Worm (Caenorhabditis elegans) whole organism, late embryonic: Measurements from ENCODE around the gene Y46G5A.20.

Experiments
- C38D4.7 ChIP-seq: fragments of 200-800 bp; sonication (Bioruptor generic); optimal IDR thresholded peaks from 2 replicates; lab custom pipeline; 2018; ENCODE audit warnings: mild to moderate bottlenecking, missing genetic modification characterization, moderate library complexity, missing compliant biosample characterization
- K02D7.2 ChIP-seq: sonication (generic microtip); optimal IDR thresholded peaks from 2 replicates; lab custom pipeline; 2017; ENCODE audit warnings: mild to moderate bottlenecking, missing genetic modification characterization, missing compliant biosample characterization
- K09A11.1 ChIP-seq: sonication (generic microtip); optimal IDR thresholded peaks from 2 replicates; lab custom pipeline; 2017; ENCODE audit warnings: antibody characterized with exemption, mild to moderate bottlenecking, missing genetic modification characterization, missing compliant biosample characterization; ENCODE audit not compliant: insufficient read depth
- T23F11.4 ChIP-seq: fragments of 200-800 bp; sonication (Bioruptor generic); optimal IDR thresholded peaks from 2 replicates; lab custom pipeline; 2018; ENCODE audit warnings: mild to moderate bottlenecking, missing genetic modification characterization, missing compliant biosample characterization
- ahr-1 ChIP-seq: sonication (generic microtip); optimal IDR thresholded peaks from 2 replicates; lab custom pipeline; 2016; ENCODE audit warnings: missing genetic modification characterization, missing compliant biosample characterization
- ama-1 ChIP-seq: fragments of 150-350 bp; optimal IDR thresholded peaks from 2 replicates; lab custom pipeline; 2014
- ceh-14 ChIP-seq: sonication (generic microtip); optimal IDR thresholded peaks from 2 replicates; lab custom pipeline; 2016; ENCODE audit warnings: missing genotype, missing genetic modification characterization, missing compliant biosample characterization
- ceh-19 ChIP-seq: fragments of 200-800 bp; sonication (Bioruptor generic); optimal IDR thresholded peaks from 2 replicates; lab custom pipeline; 2018; ENCODE audit warnings: mild to moderate bottlenecking, missing genetic modification characterization, missing compliant biosample characterization
- ceh-2 ChIP-seq: sonication (generic microtip); optimal IDR thresholded peaks from 2 replicates; lab custom pipeline; 2016; ENCODE audit warnings: missing genotype, missing genetic modification characterization, missing compliant biosample characterization
- ceh-22 ChIP-seq: sonication (generic microtip); optimal IDR thresholded peaks from 2 replicates; lab custom pipeline; 2017; ENCODE audit warnings: missing biosample characterization, missing genetic modification characterization
- ceh-24 ChIP-seq: sonication (generic microtip); optimal IDR thresholded peaks from 2 replicates; lab custom pipeline; 2016; ENCODE audit warnings: mild to moderate bottlenecking, missing genetic modification characterization, missing compliant biosample characterization
- ceh-30 ChIP-seq: fragments of 150-350 bp; optimal IDR thresholded peaks from 2 replicates; lab custom pipeline; 2014; ENCODE audit warnings: missing biosample characterization, missing genetic modification characterization
- ceh-45 ChIP-seq: fragments of 200-800 bp; sonication (Bioruptor generic); IDR thresholded peaks from 2 replicates; pipeline ENCODE4 v1.3.6; 2022; ENCODE audit warnings: missing genetic modification reagents, missing genetic modification characterization, missing compliant biosample characterization
- ceh-48 ChIP-seq: sonication (generic microtip); optimal IDR thresholded peaks from 2 replicates; lab custom pipeline; 2016; ENCODE audit warnings: missing genetic modification characterization, inconsistent platforms, missing compliant biosample characterization
- ceh-9 ChIP-seq: sonication (generic microtip); optimal IDR thresholded peaks from 2 replicates; lab custom pipeline; 2016; ENCODE audit warnings: mild to moderate bottlenecking, missing genetic modification characterization, inconsistent platforms, missing compliant biosample characterization
- dmd-4 ChIP-seq: sonication (generic microtip); optimal IDR thresholded peaks from 2 replicates; lab custom pipeline; 2016; ENCODE audit warnings: borderline replicate concordance, missing genetic modification characterization, missing compliant biosample characterization
- dve-1 ChIP-seq: sonication (generic microtip); optimal IDR thresholded peaks from 2 replicates; lab custom pipeline; 2017; ENCODE audit warnings: antibody characterized with exemption, mild to moderate bottlenecking, missing genetic modification characterization, missing compliant biosample characterization
- elt-2 ChIP-seq: sonication (generic microtip); optimal IDR thresholded peaks from 2 replicates; lab custom pipeline; 2016; ENCODE audit warnings: missing genetic modification reagents, missing genetic modification characterization, missing compliant biosample characterization
- elt-4 ChIP-seq: sonication (generic microtip); optimal IDR thresholded peaks from 2 replicates; lab custom pipeline; 2016; ENCODE audit warnings: missing genetic modification characterization, missing compliant biosample characterization
- ets-4 ChIP-seq: sonication (generic microtip); optimal IDR thresholded peaks from 2 replicates; lab custom pipeline; 2016; ENCODE audit warnings: missing genetic modification characterization, missing compliant biosample characterization
- gmeb-2 ChIP-seq: sonication (generic microtip); optimal IDR thresholded peaks from 2 replicates; lab custom pipeline; 2016; ENCODE audit warnings: missing genetic modification characterization, inconsistent platforms, missing compliant biosample characterization
- hlh-15 ChIP-seq: sonication (generic microtip); optimal IDR thresholded peaks from 2 replicates; lab custom pipeline; 2016; ENCODE audit warnings: missing genetic modification characterization, missing compliant biosample characterization
- hlh-30 ChIP-seq: sonication (generic microtip); optimal IDR thresholded peaks from 2 replicates; lab custom pipeline; 2017; ENCODE audit warnings: antibody characterized with exemption, missing genetic modification characterization, missing compliant biosample characterization; ENCODE audit not compliant: insufficient read depth
- nfya-1 ChIP-seq: sonication (generic microtip); optimal IDR thresholded peaks from 2 replicates; lab custom pipeline; 2017; ENCODE audit warnings: missing genetic modification characterization, mild to moderate bottlenecking, missing compliant biosample characterization, antibody characterized with exemption, moderate library complexity
- nhr-11 ChIP-seq: fragments of 150-350 bp; optimal IDR thresholded peaks from 2 replicates; lab custom pipeline; 2014; ENCODE audit warnings: missing biosample characterization, missing genetic modification characterization
- nhr-232 ChIP-seq: sonication (generic microtip); optimal IDR thresholded peaks from 2 replicates; lab custom pipeline; 2016; ENCODE audit warnings: missing genetic modification characterization, missing compliant biosample characterization
- pag-3 ChIP-seq: sonication (generic microtip); optimal IDR thresholded peaks from 2 replicates; lab custom pipeline; 2016; ENCODE audit warnings: missing compliant biosample characterization, missing genetic modification characterization, borderline replicate concordance
- pat-9 ChIP-seq: fragments of 200-800 bp; sonication (Bioruptor generic); optimal IDR thresholded peaks from 2 replicates; lab custom pipeline; 2018; ENCODE audit warnings: mild to moderate bottlenecking, missing genetic modification characterization, moderate library complexity, missing compliant biosample characterization
- pax-1 ChIP-seq: fragments of 150-350 bp; optimal IDR thresholded peaks from 2 replicates; lab custom pipeline; 2014; ENCODE audit warnings: missing biosample characterization, missing genetic modification characterization
- pha-2 ChIP-seq: sonication (generic microtip); optimal IDR thresholded peaks from 2 replicates; lab custom pipeline; 2017; ENCODE audit warnings: mild to moderate bottlenecking, missing genetic modification characterization, missing compliant biosample characterization
- pha-4 ChIP-seq: fragments of 150-350 bp; optimal IDR thresholded peaks from 2 replicates; lab custom pipeline; 2018; ENCODE audit warnings: missing biosample characterization, missing genetic modification reagents, missing genetic modification characterization
- pqm-1 ChIP-seq: sonication (generic microtip); optimal IDR thresholded peaks from 2 replicates; lab custom pipeline; 2016; ENCODE audit warnings: missing genetic modification characterization, missing compliant biosample characterization
- pros-1 ChIP-seq: fragments of 150-350 bp; optimal IDR thresholded peaks from 2 replicates; lab custom pipeline; 2014; ENCODE audit warnings: missing biosample characterization, missing genetic modification reagents, missing genetic modification characterization
- ref-2 ChIP-seq: sonication (generic microtip); optimal IDR thresholded peaks from 2 replicates; lab custom pipeline; 2016; ENCODE audit warnings: missing genetic modification characterization, missing compliant biosample characterization
- rnt-1 ChIP-seq: sonication (generic microtip); optimal IDR thresholded peaks from 2 replicates; lab custom pipeline; 2016; ENCODE audit warnings: missing genetic modification characterization, missing compliant biosample characterization
- sdc-2 ChIP-seq: sonication (generic microtip); optimal IDR thresholded peaks from 2 replicates; lab custom pipeline; 2016; ENCODE audit warnings: missing genotype, missing genetic modification characterization, missing compliant biosample characterization
- sox-2 ChIP-seq: fragments of 200-800 bp; sonication (Bioruptor generic); IDR thresholded peaks from 2 replicates; pipeline ENCODE4 v1.3.6; 2022; ENCODE audit warnings: missing genetic modification reagents, missing genetic modification characterization, missing compliant biosample characterization
- sox-4 ChIP-seq: sonication (generic microtip); optimal IDR thresholded peaks from 2 replicates; lab custom pipeline; 2017; ENCODE audit warnings: mild to moderate bottlenecking, missing genetic modification characterization, inconsistent platforms, missing compliant biosample characterization
- syd-9 ChIP-seq: sonication (generic microtip); optimal IDR thresholded peaks from 2 replicates; lab custom pipeline; 2016; ENCODE audit warnings: mild to moderate bottlenecking, missing genetic modification characterization, moderate library complexity, missing compliant biosample characterization
- ttx-3 ChIP-seq: sonication (generic microtip); optimal IDR thresholded peaks from 2 replicates; lab custom pipeline; 2016; ENCODE audit warnings: missing genetic modification reagents, missing genetic modification characterization, missing compliant biosample characterization
- unc-3 ChIP-seq, 2 experiments: fragments of 200-800 bp in 1 of 2; sonication (Bioruptor generic) in 1 of 2; sonication (generic microtip) in 1 of 2; conservative IDR thresholded peaks in 1 of 2; optimal IDR thresholded peaks in 1 of 2; 2 replicates each; pipeline versions ENCODE4 v1.3.6 to Lab custom; 2016 to 2022; ENCODE audit warnings: missing compliant biosample characterization in 2 of 2, missing genetic modification characterization in 2 of 2, missing genetic modification reagents in 1 of 2
- unc-42 ChIP-seq: sonication (generic microtip); optimal IDR thresholded peaks from 2 replicates; lab custom pipeline; 2016; ENCODE audit warnings: missing genotype, missing genetic modification characterization, missing compliant biosample characterization
- unc-55 ChIP-seq: sonication (generic microtip); optimal IDR thresholded peaks from 2 replicates; lab custom pipeline; 2017; ENCODE audit warnings: missing biosample characterization, missing genetic modification reagents, missing genetic modification characterization
- unc-86 ChIP-seq: sonication (generic microtip); optimal IDR thresholded peaks from 2 replicates; lab custom pipeline; 2016; ENCODE audit warnings: missing genetic modification characterization, missing compliant biosample characterization
- zip-5 ChIP-seq: sonication (generic microtip); optimal IDR thresholded peaks from 2 replicates; lab custom pipeline; 2016; ENCODE audit warnings: missing genetic modification characterization, missing compliant biosample characterization
- ztf-16 ChIP-seq: sonication (generic microtip); optimal IDR thresholded peaks from 2 replicates; lab custom pipeline; 2017; ENCODE audit warnings: missing genetic modification characterization, missing compliant biosample characterization

Gene Y46G5A.20

DNA sequence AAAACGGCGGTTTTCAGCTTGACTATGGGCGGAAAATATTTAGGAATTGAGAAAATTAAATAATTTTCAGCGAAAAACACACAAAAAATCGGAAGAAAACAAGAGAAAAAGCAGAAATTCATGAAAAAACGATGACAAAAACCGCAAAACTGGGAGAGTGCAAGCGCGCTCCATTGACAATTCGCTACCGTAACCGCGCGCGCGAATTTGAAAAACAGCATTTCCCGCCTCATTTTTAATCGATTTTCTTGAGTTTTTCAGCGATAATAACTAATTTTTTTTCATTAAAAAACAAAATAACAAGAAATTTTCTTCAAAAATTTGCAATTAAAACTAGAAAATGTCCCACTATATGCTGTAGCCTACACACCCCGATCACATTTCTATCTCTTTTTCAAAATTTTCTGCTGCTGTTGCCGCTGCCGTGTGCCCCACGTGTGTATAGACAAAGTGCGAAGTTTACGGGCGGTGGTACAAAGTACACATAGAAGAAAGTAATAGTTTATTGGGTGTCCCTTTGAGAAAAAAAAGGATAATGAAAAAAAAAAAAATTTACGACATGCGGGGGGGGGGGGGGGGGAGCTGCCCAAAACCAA, 10.8 kb upstream of the Y46G5A.20 start:
- TF ChIP-seq nfya-1 (peak; percentile 2), unc-3 (GFP tag; conservative IDR thresholded peaks at IDR 0.05; lab: Robert Waterston, UW) (no peak), unc-3 (tag; optimal IDR thresholded peaks at IDR 0.05; lab: Kevin White, UChicago) (no peak), sox-2 (GFP tag; lab: Robert Waterston, UW) (no peak), ttx-3 (tag; lab: Kevin White, UChicago) (no peak), pag-3 (no peak), elt-4 (tag; lab: Kevin White, UChicago) (no peak), ref-2 (tag; lab: Kevin White, UChicago) (no peak), ama-1 (no peak), nhr-11 (tag; lab: Kevin White, UChicago) (no peak), C38D4.7 (no peak), pax-1 (no peak), ceh-22 (tag; lab: Kevin White, UChicago) (no peak), rnt-1 (peak; percentile 24)

DNA sequence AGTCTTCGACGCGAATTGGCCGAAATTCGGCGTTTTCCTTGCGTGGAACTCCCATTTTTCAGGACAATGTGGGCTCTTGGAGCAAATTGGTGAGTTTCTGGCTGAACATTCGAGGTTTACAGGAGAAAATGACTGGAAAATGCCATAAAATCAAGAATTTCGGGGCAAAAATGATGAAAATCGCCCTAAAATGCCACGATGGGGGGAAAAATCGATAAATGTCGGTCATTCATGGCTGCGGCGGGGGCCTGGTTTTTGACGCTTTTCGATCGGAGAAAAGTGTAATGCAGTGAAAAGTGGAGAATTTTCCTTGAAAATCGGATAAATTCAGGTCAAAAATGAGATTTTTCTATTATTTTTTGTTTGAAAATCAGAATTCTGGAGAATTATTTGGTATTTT, 5.6 kb upstream of the Y46G5A.20 start, which contains the start of the genes Y46G5A.18 and Y46G5A.47:
TSS of gene Y46G5A.18 (minus strand) at position 101 of the 400 bp plus-strand sequence.
TSS of gene Y46G5A.47 (minus strand) at position 146 of the 400 bp plus-strand sequence.
- TF ChIP-seq ceh-48 (tag; lab: Kevin White, UChicago) (peak; percentile 64), ceh-14 (no peak), elt-2 (tag; lab: Kevin White, UChicago) (no peak), unc-3 (GFP tag; conservative IDR thresholded peaks at IDR 0.05; lab: Robert Waterston, UW) (no peak), unc-3 (tag; optimal IDR thresholded peaks at IDR 0.05; lab: Kevin White, UChicago) (no peak), ceh-9 (tag; lab: Kevin White, UChicago) (no peak), nhr-232 (no peak), pat-9 (tag; lab: Kevin White, UChicago) (no peak), dmd-4 (tag; lab: Kevin White, UChicago) (no peak)

DNA sequence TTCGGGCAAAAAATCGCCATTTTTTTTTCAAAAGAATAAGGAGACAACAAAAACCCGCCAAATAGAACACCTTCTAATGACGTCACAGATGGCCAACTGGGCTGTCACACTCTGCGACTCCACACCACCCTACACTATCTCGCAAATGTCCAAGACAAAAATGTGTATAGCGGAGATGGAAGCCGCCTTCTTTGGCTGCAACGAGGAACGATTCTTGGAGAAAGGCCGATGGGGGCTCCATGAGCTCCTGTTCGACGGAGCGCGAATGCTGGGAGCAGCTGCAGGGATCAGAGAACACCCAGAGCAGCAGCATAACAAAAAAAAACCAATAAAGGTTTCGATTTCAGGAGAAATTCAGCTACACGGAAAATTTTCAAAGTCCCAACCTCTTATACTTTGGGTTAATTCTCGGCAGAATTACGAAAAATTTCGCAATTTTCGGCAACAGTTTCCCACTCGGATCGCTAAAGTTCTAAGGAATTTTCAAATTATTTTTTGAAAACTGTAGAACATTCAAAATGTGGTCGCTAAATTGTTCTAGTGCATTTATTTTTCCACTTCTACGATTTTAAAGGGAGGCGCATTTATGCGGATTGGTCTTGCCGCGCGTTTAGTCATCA, 4.9 kb upstream of the Y46G5A.20 start:
- TF ChIP-seq sdc-2 (no peak), unc-55 (GFP tag; lab: Kevin White, UChicago) (no peak), K09A11.1 (tag; lab: Kevin White, UChicago) (no peak), elt-2 (tag; lab: Kevin White, UChicago) (no peak), pros-1 (tag; lab: Kevin White, UChicago) (no peak), ceh-24 (no peak), zip-5 (tag; lab: Kevin White, UChicago) (no peak), nfya-1 (peak; percentile 30), C38D4.7 (no peak), ets-4 (no peak), ref-2 (tag; lab: Kevin White, UChicago) (peak; percentile 51), elt-4 (tag; lab: Kevin White, UChicago) (no peak), unc-42 (tag; lab: Kevin White, UChicago) (peak; percentile 10), pat-9 (tag; lab: Kevin White, UChicago) (no peak), dve-1 (tag; lab: Kevin White, UChicago) (no peak), gmeb-2 (tag; lab: Kevin White, UChicago) (no peak), hlh-15 (tag; lab: Kevin White, UChicago) (no peak), ceh-19 (GFP tag; lab: Kevin White, UChicago) (no peak), ceh-2 (tag; lab: Kevin White, UChicago) (no peak), pha-4 (tag; lab: Kevin White, UChicago) (no peak), ahr-1 (tag; lab: Kevin White, UChicago) (no peak), unc-86 (tag; lab: Kevin White, UChicago) (no peak), pag-3 (no peak), ceh-30 (tag; lab: Kevin White, UChicago) (no peak), ceh-45 (no peak), syd-9 (tag; lab: Kevin White, UChicago) (no peak), pqm-1 (tag; lab: Kevin White, UChicago) (no peak), K02D7.2 (tag; lab: Kevin White, UChicago) (no peak), sox-2 (GFP tag; lab: Robert Waterston, UW) (peak; percentile 16; the same call in 1 of the 2 replicates), ztf-16 (tag; lab: Kevin White, UChicago) (no peak), pha-2 (tag; lab: Kevin White, UChicago) (no peak), sox-4 (tag; lab: Kevin White, UChicago) (no peak), T23F11.4 (no peak), hlh-30 (tag; lab: Kevin White, UChicago) (no peak), ceh-14 (no peak)
